Worm (Caenorhabditis elegans): ENCODE results near the gene lem-4.
A peak's percentile ranks its signal among the peaks of the same experiment; 100 is the strongest.

The lem-4 gene

ce11 chrIV:842095-842494 is 12.5 kb downstream of the lem-4 start, which contains the start of gene Y55F3BR.6:
TSS of gene Y55F3BR.6 (minus strand) at chrIV:842126.
- no peak for TF ChIP-seq skn-1 (tag; optimal IDR thresholded peaks at IDR 0.05)
- TF ChIP-seq dmd-4 (tag; optimal IDR thresholded peaks at IDR 0.05) = no peak
- TF ChIP-seq gmeb-1 (tag; optimal IDR thresholded peaks at IDR 0.05) = no peak
- TF ChIP-seq nhr-25 (tag; optimal IDR thresholded peaks at IDR 0.05) = no peak
- no peak for TF ChIP-seq lin-11 (tag; optimal IDR thresholded peaks at IDR 0.05)
- no peak for TF ChIP-seq nhr-129 (tag; optimal IDR thresholded peaks at IDR 0.05)
- no peak for TF ChIP-seq ztf-4 (tag; optimal IDR thresholded peaks at IDR 0.05)
- no peak for TF ChIP-seq elt-3 (tag; optimal IDR thresholded peaks at IDR 0.05)
- no peak for TF ChIP-seq lin-39 (tag; optimal IDR thresholded peaks at IDR 0.05)
- TF ChIP-seq egl-27 (tag; optimal IDR thresholded peaks at IDR 0.05) = no peak
- TF ChIP-seq C34F6.9 (tag; optimal IDR thresholded peaks at IDR 0.05) = no peak
- no peak for TF ChIP-seq sma-9 (GFP tag; optimal IDR thresholded peaks at IDR 0.05)
- TF ChIP-seq sma-9 (tag; optimal IDR thresholded peaks at IDR 0.05) = no peak
- no peak for TF ChIP-seq sem-4 (tag; optimal IDR thresholded peaks at IDR 0.05)
- TF ChIP-seq lsy-2 (tag; optimal IDR thresholded peaks at IDR 0.05) = no peak
- TF ChIP-seq ztf-1 (GFP tag; conservative IDR thresholded peaks at IDR 0.05) = no peak
- TF ChIP-seq unc-62 (GFP tag; optimal IDR thresholded peaks at IDR 0.05) = no peak
- TF ChIP-seq lin-13 (GFP tag; optimal IDR thresholded peaks at IDR 0.05) = no peak
- TF ChIP-seq F13H6.1 (tag; optimal IDR thresholded peaks at IDR 0.05) = no peak
- TF ChIP-seq snpc-4 (tag; optimal IDR thresholded peaks at IDR 0.05) = no peak

- TF ChIP-seq C34F6.9 (tag; optimal IDR thresholded peaks at IDR 0.05) (peak; percentile 20), aly-2 (tag; optimal IDR thresholded peaks at IDR 0.05) (no peak), lin-13 (GFP tag; optimal IDR thresholded peaks at IDR 0.05) (no peak), Y55F3AM.14 (GFP tag; optimal IDR thresholded peaks at IDR 0.05) (no peak), mab-5 (tag; optimal IDR thresholded peaks at IDR 0.05) (no peak), unc-62 (GFP tag; optimal IDR thresholded peaks at IDR 0.05) (no peak), lsy-2 (tag; optimal IDR thresholded peaks at IDR 0.05) (peak in 1 of 2 experiments; percentile 1)
These were observed 21.1 kb downstream of the lem-4 start for ce11 chrIV:833517-833916.

ce11 chrIV:831796-832486 is 22.6 kb downstream of the lem-4 start, which contains the start of the genes madf-1 and Y55F3BR.10:
TSS of gene madf-1 (minus strand) at chrIV:831896.
TSS of gene Y55F3BR.10 (plus strand) at chrIV:832436.
- no peak for TF ChIP-seq C34F6.9 (tag; optimal IDR thresholded peaks at IDR 0.05)
- TF ChIP-seq mdl-1 (tag; optimal IDR thresholded peaks at IDR 0.05) = no peak
- no peak for TF ChIP-seq ama-1 (optimal IDR thresholded peaks at IDR 0.05)
- no peak for TF ChIP-seq sma-3 (GFP tag; optimal IDR thresholded peaks at IDR 0.05)
- TF ChIP-seq egl-27 (tag; optimal IDR thresholded peaks at IDR 0.05) = no peak
- TF ChIP-seq ztf-1 (GFP tag; conservative IDR thresholded peaks at IDR 0.05) = no peak
- no peak for TF ChIP-seq ceh-16 (tag; optimal IDR thresholded peaks at IDR 0.05)
- no peak for TF ChIP-seq fos-1 (tag; optimal IDR thresholded peaks at IDR 0.05)
- TF ChIP-seq nhr-25 (tag; optimal IDR thresholded peaks at IDR 0.05) = no peak
- TF ChIP-seq unc-39 (tag; optimal IDR thresholded peaks at IDR 0.05) = no peak
- no peak for TF ChIP-seq skn-1 (tag; optimal IDR thresholded peaks at IDR 0.05)

- TF ChIP-seq mbf-1 (tag; optimal IDR thresholded peaks at IDR 0.05) (no peak), fos-1 (tag; optimal IDR thresholded peaks at IDR 0.05) (no peak), nhr-12 (tag; optimal IDR thresholded peaks at IDR 0.05) (no peak), nhr-6 (tag; optimal IDR thresholded peaks at IDR 0.05) (no peak), nhr-10 (tag; optimal IDR thresholded peaks at IDR 0.05) (no peak)
These were observed 24.2 kb downstream of the lem-4 start for ce11 chrIV:830262-830960.

ce11 chrIV:829691-830090 is 24.9 kb downstream of the lem-4 start:
- TF ChIP-seq skn-1 (tag; optimal IDR thresholded peaks at IDR 0.05) (no peak), nhr-11 (tag; optimal IDR thresholded peaks at IDR 0.05) (no peak), elt-1 (tag; optimal IDR thresholded peaks at IDR 0.05) (no peak), ztf-1 (GFP tag; conservative IDR thresholded peaks at IDR 0.05) (no peak), snpc-4 (tag; optimal IDR thresholded peaks at IDR 0.05) (no peak), unc-39 (tag; optimal IDR thresholded peaks at IDR 0.05) (no peak), gmeb-1 (tag; optimal IDR thresholded peaks at IDR 0.05) (no peak), nhr-23 (tag; optimal IDR thresholded peaks at IDR 0.05) (no peak), C34F6.9 (tag; optimal IDR thresholded peaks at IDR 0.05) (no peak), sem-4 (tag; optimal IDR thresholded peaks at IDR 0.05) (no peak), ztf-4 (tag; optimal IDR thresholded peaks at IDR 0.05) (no peak)
